Fruit fly (Drosophila melanogaster): Measurements from ENCODE around the gene Arp1.

Gene Arp1

DNA sequence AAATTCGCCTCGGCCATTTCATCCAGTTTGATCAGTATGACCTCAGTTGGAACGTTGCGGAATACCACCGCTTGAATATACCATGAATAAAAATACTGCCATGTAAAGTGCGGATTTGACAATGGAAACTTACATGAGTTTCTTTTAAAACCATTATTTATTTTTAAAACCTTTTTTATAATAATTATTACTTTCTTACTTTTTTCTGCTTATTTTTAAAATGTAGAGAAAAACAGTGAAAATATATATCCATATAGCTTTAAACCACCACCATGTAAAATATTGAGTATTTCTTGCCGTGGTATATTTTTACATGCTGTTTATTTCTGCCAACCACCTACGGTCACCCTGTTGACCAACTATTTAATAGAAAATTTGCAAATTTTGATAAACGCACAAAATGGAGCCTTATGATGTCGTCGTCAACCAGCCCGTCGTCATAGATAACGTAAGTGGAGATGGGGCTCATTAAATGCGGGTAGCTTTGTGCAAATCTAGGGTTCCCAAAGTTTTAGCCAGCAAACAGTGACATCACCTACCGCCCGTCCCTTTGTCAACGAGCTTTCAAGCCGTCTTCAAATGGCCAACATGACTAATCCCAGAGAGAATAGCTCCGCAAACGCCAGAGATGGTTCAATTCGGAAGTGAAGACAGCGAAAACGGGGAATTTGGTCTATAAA is at the start of gene Arp1:
TSS of gene Arp1 (plus strand) at position 322 of the 680 bp plus-strand sequence.
- TF ChIP-seq CG17801 (GFP tag; optimal IDR thresholded peaks at IDR 0.05; ENCODE audit: partially characterized antibody), result no peak

- no peak for TF ChIP-seq CG17801 (GFP tag; optimal IDR thresholded peaks at IDR 0.05; ENCODE audit: partially characterized antibody)
These were observed 49.5 kb upstream of the Arp1 start, which contains the start of gene CG6753 for dm6 chr3R:12642051-12642532. CG6753 (minus strand) TSS chr3R:12642482.

DNA sequence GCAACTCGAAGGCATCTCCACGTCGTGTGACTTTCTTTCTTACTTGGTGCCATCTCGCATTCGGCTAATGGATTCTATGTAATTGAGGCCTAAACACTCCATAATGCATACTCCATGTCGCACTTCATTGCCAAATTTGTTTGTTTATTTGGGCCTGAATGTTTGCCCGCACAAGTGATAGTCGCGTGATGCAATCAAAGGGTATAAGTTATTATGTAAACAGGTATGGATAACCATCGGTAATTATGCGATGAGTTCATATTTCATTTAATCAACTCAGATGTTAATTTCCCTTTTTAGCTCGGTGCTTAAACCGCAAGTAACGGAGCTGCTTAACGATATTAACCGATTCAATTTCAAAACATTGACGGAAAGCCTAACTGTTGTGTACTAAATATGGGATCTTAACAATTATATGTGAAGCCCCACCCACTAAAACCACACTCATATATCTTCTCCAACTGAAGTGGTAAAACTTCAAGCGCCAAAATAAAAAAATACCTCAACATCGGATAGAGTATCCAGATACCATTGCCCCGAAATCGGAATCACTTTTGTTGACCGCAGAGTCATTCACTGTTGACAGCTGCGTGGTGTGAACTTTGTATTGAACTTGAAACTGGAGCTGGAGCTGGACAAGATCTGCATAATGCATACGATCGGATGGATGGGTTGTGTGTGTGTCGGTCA is 46.8 kb upstream of the Arp1 start:
- no peak for TF ChIP-seq CG17801 (GFP tag; optimal IDR thresholded peaks at IDR 0.05; ENCODE audit: partially characterized antibody)

DNA sequence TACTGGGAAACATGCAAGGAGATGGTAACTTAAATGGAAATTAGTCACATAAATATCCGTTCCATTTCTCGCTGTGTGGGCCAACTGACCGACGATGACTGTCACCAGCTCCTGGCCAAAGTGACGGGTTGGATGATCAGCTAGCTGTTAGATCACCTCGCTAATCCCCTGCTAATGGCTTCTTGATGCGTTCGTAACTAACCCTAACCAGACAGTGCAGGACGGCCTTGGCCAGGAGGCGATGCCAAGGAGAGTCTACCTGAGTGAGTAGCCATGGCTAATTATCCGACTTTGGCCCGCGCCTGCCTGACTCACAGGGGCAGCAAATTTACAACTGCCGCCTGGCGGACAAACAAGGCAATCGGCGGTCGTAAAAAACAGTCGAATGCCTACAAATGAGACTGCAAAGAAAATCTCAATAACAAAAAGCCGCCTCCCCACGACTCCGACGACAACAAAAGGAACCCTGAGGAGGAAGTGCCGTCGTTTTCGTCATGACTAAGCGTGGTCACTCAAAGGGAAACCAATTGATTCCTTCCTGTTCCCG is 45.7 kb upstream of the Arp1 start:
- no peak for TF ChIP-seq CG17801 (GFP tag; optimal IDR thresholded peaks at IDR 0.05; ENCODE audit: partially characterized antibody)

dm6 chr3R:12646926-12647325 is 44.6 kb upstream of the Arp1 start:
- TF ChIP-seq CG17801 (GFP tag; optimal IDR thresholded peaks at IDR 0.05; ENCODE audit: partially characterized antibody), result no peak

dm6 chr3R:12647348-12647747 is 44.2 kb upstream of the Arp1 start:
- no peak for TF ChIP-seq CG17801 (GFP tag; optimal IDR thresholded peaks at IDR 0.05; ENCODE audit: partially characterized antibody)

dm6 chr3R:12647954-12648353 is 43.6 kb upstream of the Arp1 start, which contains the start of gene Dtg:
Dtg (plus strand) TSS chr3R:12648058.
- no peak for TF ChIP-seq CG17801 (GFP tag; optimal IDR thresholded peaks at IDR 0.05; ENCODE audit: partially characterized antibody)

DNA sequence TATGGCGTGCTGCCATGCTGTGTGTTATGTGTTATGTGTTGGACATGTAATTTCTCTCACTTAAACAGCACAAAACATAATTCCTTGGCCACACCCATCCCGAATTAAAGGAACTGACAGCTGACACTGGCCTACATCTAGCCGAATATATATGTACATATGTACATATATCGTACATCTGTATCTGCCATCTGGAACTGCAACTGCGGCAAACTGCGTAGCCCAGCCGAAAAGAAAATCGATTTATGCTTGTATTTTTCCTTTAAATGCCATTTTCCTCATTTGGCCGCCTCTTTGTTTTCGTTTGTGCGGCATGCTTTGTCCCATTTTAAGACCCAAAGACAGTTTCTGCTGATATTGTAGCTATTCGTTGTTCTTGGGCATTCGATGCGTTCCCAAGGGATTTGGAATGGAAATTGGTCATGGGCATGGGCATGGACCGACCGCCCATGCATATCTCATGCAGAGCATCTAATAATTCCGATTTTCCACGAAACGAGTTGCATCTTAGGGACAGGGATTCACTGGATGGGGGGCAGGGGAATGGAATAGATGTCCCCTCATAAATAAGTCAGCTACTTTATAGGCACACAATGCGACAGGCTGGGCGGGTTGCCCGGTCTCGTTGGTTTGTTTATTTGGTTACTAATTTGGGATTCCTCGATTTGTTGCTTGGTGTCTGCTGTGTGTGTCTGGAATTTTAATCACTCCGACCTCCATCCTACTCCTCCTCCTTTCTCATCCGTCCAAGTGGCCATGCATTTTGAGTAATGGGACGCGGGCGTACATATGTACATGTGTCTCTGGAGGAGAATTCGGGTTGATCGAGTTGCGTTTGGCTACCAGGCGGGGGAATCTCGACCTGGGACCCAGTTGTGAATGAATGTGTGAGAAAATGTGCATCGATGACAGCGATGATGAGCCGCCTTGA is 42.2 kb upstream of the Arp1 start:
- TF ChIP-seq CG17801 (GFP tag; optimal IDR thresholded peaks at IDR 0.05; ENCODE audit: partially characterized antibody), result no peak

dm6 chr3R:12650537-12650936 is 41.0 kb upstream of the Arp1 start:
- no peak for TF ChIP-seq CG17801 (GFP tag; optimal IDR thresholded peaks at IDR 0.05; ENCODE audit: partially characterized antibody)

DNA sequence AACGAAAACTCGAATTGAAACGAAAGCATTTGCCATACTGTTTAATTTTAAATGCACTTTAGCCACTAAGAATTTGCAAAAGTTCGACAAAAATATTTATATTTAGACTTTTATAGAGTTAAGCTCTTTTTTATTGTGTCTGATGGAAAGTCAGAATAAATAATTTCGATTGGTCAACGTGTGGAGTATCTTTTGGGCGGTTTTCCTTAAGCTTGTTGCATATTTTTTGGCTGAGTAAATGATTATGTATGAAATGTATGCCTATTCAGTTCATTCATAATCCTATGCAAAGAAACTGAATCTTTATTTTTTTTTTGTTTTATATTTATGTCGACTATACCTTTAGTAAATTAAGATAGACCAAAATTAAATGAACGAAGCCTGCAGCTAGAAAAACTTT is 38.8 kb upstream of the Arp1 start:
- TF ChIP-seq CG17801 (GFP tag; optimal IDR thresholded peaks at IDR 0.05; ENCODE audit: partially characterized antibody), result no peak

DNA sequence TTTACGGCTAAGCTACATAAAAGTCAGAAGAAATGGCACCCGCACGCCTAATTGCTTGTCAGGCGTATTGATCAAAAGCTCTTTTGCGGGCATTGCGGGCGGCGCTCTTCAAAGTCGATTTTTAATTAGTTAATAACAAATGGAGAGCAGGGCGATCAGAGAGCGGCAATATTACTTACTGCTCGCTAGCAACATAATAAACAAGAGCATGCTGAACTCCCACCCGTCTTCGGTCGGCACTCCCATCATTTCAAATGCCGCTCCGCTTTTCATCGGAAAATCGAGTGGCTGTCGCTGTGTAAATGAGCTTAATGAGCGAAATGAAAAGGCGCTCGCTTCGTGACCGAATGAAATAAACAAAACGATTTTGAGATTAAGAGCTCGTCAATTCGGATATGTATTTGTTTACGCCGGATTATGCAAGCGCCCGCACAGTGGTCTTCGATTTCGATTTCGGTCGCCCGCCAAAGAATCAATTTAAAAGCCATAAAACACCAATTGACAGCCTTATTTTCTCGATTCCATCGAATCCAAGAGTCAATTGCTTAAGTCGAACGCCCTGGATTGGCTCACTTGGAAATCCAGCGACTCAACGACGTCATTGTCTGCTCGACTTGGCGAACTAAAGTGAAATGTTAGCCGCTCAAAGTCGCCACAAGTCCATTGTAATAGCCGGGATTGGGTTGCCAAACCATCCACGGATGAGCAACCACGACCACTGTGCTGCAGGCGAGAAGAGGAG is 37.9 kb upstream of the Arp1 start:
- TF ChIP-seq CG17801 (GFP tag; optimal IDR thresholded peaks at IDR 0.05; ENCODE audit: partially characterized antibody), result no peak

DNA sequence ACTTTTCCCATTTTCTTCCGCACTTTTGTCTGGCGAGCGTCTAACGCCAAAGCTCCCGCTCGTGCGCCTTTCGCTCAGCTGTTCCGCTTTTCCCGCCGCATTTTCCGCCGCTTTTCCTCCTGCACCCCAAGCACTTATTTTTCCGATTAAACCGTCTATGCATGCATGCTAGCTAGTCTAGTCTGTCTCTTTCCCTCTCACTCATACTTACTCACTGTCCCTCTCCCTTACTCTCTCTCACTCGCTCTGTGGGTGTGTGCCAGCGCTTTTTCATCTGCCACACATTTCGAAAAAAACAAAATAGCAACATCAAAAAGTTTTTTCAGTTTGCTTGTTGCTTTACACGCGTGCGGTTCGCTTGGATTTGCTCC is 37.3 kb upstream of the Arp1 start, which contains the start of gene CG6225:
TSS of gene CG6225 (plus strand) at position 325 of the 371 bp plus-strand sequence.
- no peak for TF ChIP-seq CG17801 (GFP tag; optimal IDR thresholded peaks at IDR 0.05; ENCODE audit: partially characterized antibody)

dm6 chr3R:12656946-12657566 is 34.5 kb upstream of the Arp1 start:
- no peak for TF ChIP-seq CG17801 (GFP tag; optimal IDR thresholded peaks at IDR 0.05; ENCODE audit: partially characterized antibody)

DNA sequence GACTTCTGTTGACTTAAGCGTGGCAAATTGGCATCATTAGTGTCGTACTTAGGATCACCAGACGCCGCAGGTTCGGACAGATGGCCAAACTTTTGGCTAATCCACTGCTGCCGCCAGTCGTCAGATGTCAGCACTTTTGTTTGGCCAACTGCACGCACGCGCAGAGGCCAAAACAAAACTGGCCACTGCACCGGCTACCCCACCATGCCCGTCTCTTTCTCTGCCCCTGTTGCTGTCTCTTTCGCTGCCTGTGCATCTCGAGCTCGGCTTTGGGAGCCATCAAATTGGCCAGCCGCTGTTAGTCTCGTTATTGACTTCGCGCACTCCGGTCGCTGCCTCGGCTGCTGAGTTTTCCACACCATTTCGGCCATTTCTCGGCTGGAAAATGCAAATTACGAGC is 29.0 kb upstream of the Arp1 start, which contains the start of gene CG14395:
TSS of gene CG14395 (plus strand) at position 301 of the 400 bp plus-strand sequence.
- no peak for TF ChIP-seq CG17801 (GFP tag; optimal IDR thresholded peaks at IDR 0.05; ENCODE audit: partially characterized antibody)

All from ovary, adult (tissue).